Worm (Caenorhabditis elegans) whole organism, L4 larva: ENCODE results near the gene C29F9.5.

ENCODE experiments used
- D1046.2 ChIP-seq: fragments of 200-800 bp; sonication (Bioruptor generic); IDR thresholded peaks from 2 replicates; pipeline ENCODE4 v1.3.6; 2022; ENCODE audit warnings: missing genetic modification characterization, missing compliant biosample characterization
- F10B5.3 ChIP-seq: sonication (generic microtip); optimal IDR thresholded peaks from 2 replicates; lab custom pipeline; 2016; ENCODE audit warnings: mild to moderate bottlenecking, missing genetic modification characterization, missing compliant biosample characterization
- F44E2.7 ChIP-seq: fragments of 200-800 bp; sonication (Bioruptor generic); IDR thresholded peaks from 2 replicates; pipeline ENCODE4 v2.1.2; 2022; ENCODE audit warnings: missing genetic modification characterization, missing compliant biosample characterization
- F49E8.2 ChIP-seq: sonication (generic microtip); optimal IDR thresholded peaks from 2 replicates; lab custom pipeline; 2016; ENCODE audit warnings: missing compliant biosample characterization, mild to moderate bottlenecking, missing genetic modification characterization, borderline replicate concordance
- Y105C5A.15 ChIP-seq: fragments of 200-800 bp; sonication (Bioruptor generic); IDR thresholded peaks from 2 replicates; pipeline ENCODE4 v1.3.6; 2022; ENCODE audit warnings: missing genetic modification characterization, missing compliant biosample characterization
- Y75B8A.6 ChIP-seq: fragments of 200-800 bp; sonication (Bioruptor generic); IDR thresholded peaks from 2 replicates; pipeline ENCODE4 v1.3.6; 2022; ENCODE audit warnings: missing genetic modification reagents, missing genetic modification characterization, missing compliant biosample characterization
- aha-1 ChIP-seq: fragments of 150-350 bp; peaks from one replicate; lab custom pipeline; 2014; ENCODE audit warnings: missing biosample characterization, missing genetic modification characterization
- ceh-20 ChIP-seq: fragments of 200-800 bp; sonication (Bioruptor generic); IDR thresholded peaks from 2 replicates; pipeline ENCODE4 v1.3.6; 2022; ENCODE audit warnings: missing genetic modification reagents, missing genetic modification characterization, missing compliant biosample characterization
- ceh-44 ChIP-seq: fragments of 200-800 bp; sonication (Bioruptor generic); IDR thresholded peaks from 2 replicates; pipeline ENCODE4 v1.3.6; 2022; ENCODE audit warnings: missing genetic modification reagents, missing genetic modification characterization, missing compliant biosample characterization
- ceh-62 ChIP-seq: sonication (generic microtip); optimal IDR thresholded peaks from 2 replicates; lab custom pipeline; 2017; ENCODE audit warnings: missing biosample characterization, missing genetic modification characterization
- cey-2 ChIP-seq: sonication (generic microtip); optimal IDR thresholded peaks from 3 replicates; lab custom pipeline; 2017; ENCODE audit warnings: missing genetic modification characterization, mild to moderate bottlenecking, missing compliant biosample characterization, antibody characterized with exemption, borderline replicate concordance; ENCODE audit not compliant: insufficient read depth
- ctbp-1 ChIP-seq: fragments of 200-800 bp; sonication (Bioruptor generic); IDR thresholded peaks from 2 replicates; pipeline ENCODE4 v1.3.6; 2022; ENCODE audit warnings: missing genetic modification reagents, missing genetic modification characterization, missing compliant biosample characterization
- daf-12 ChIP-seq: fragments of 150-350 bp; optimal IDR thresholded peaks from 2 replicates; lab custom pipeline; 2014; ENCODE audit warnings: missing biosample characterization, missing genetic modification reagents, missing genetic modification characterization
- daf-16 ChIP-seq, 3 experiments: sonication (generic microtip); optimal IDR thresholded peaks; 2 replicates each; lab custom pipeline; 2016 to 2017; ENCODE audit warnings: missing genetic modification characterization in 3 of 3, missing genetic modification reagents in 3 of 3, mild to moderate bottlenecking in 2 of 3, missing compliant biosample characterization in 2 of 3, missing biosample characterization in 1 of 3, moderate library complexity in 1 of 3
- daf-19 ChIP-seq: fragments of 200-800 bp; sonication (Bioruptor generic); conservative IDR thresholded peaks from 2 replicates; pipeline ENCODE4 v1.3.6; 2022; ENCODE audit warnings: missing genetic modification characterization, missing compliant biosample characterization
- dmd-8 ChIP-seq: fragments of 200-800 bp; sonication (Bioruptor generic); IDR thresholded peaks from 2 replicates; pipeline ENCODE4 v1.3.6; 2022; ENCODE audit warnings: missing genetic modification characterization, missing compliant biosample characterization
- egl-43 ChIP-seq: fragments of 200-800 bp; sonication (Bioruptor generic); IDR thresholded peaks from 2 replicates; pipeline ENCODE4 v1.3.6; 2022; ENCODE audit warnings: missing genetic modification reagents, missing genetic modification characterization, missing compliant biosample characterization
- fos-1 ChIP-seq: fragments of 150-350 bp; optimal IDR thresholded peaks from 2 replicates; lab custom pipeline; 2014; ENCODE audit warnings: missing biosample characterization, missing genetic modification characterization
- hlh-11 ChIP-seq: fragments of 200-800 bp; sonication (Bioruptor generic); optimal IDR thresholded peaks from 2 replicates; lab custom pipeline; 2018; ENCODE audit warnings: mild to moderate bottlenecking, missing genetic modification characterization, missing compliant biosample characterization
- jun-1 ChIP-seq: fragments of 150-350 bp; optimal IDR thresholded peaks from 2 replicates; lab custom pipeline; 2014; ENCODE audit warnings: missing biosample characterization, missing genetic modification reagents, missing genetic modification characterization
- lim-7 ChIP-seq: fragments of 200-800 bp; sonication (Bioruptor generic); IDR thresholded peaks from 2 replicates; pipeline ENCODE4 v1.3.6; 2022; ENCODE audit warnings: missing genetic modification characterization, missing compliant biosample characterization
- lin-38 ChIP-seq: fragments of 200-800 bp; sonication (Bioruptor generic); IDR thresholded peaks from 2 replicates; pipeline ENCODE4 v1.3.6; 2022; ENCODE audit warnings: missing genetic modification reagents, missing genetic modification characterization, missing compliant biosample characterization
- lin-39 ChIP-seq: fragments of 150-350 bp; optimal IDR thresholded peaks from 2 replicates; lab custom pipeline; 2014; ENCODE audit warnings: missing biosample characterization, missing genetic modification reagents, missing genetic modification characterization
- lir-3 ChIP-seq: sonication (generic microtip); optimal IDR thresholded peaks from 2 replicates; lab custom pipeline; 2016; ENCODE audit warnings: mild to moderate bottlenecking, missing genetic modification characterization, missing compliant biosample characterization
- mxl-2 ChIP-seq: fragments of 200-800 bp; sonication (Bioruptor generic); conservative IDR thresholded peaks from 2 replicates; pipeline ENCODE4 v1.3.6; 2022; ENCODE audit warnings: missing genetic modification reagents, missing genetic modification characterization, missing compliant biosample characterization
- mxl-3 ChIP-seq: fragments of 200-800 bp; sonication (Bioruptor generic); optimal IDR thresholded peaks from 2 replicates; lab custom pipeline; 2018; ENCODE audit warnings: mild to moderate bottlenecking, missing genetic modification characterization, missing compliant biosample characterization
- nhr-10 ChIP-seq: fragments of 150-350 bp; optimal IDR thresholded peaks from 2 replicates; lab custom pipeline; 2014; ENCODE audit warnings: missing biosample characterization, missing genetic modification characterization
- nhr-102 ChIP-seq: sonication (generic microtip); optimal IDR thresholded peaks from 2 replicates; lab custom pipeline; 2016; ENCODE audit warnings: mild to moderate bottlenecking, missing genetic modification characterization, moderate library complexity, missing compliant biosample characterization
- nhr-111 ChIP-seq: fragments of 200-800 bp; sonication (Bioruptor generic); optimal IDR thresholded peaks from 2 replicates; lab custom pipeline; 2018; ENCODE audit warnings: mild to moderate bottlenecking, missing genetic modification characterization, missing compliant biosample characterization
- nhr-237 ChIP-seq: sonication (generic microtip); optimal IDR thresholded peaks from 2 replicates; lab custom pipeline; 2017; ENCODE audit warnings: missing biosample characterization, missing genetic modification characterization
- nhr-25 ChIP-seq: sonication (generic microtip); optimal IDR thresholded peaks from 2 replicates; lab custom pipeline; 2017; ENCODE audit warnings: missing genetic modification characterization, mild to moderate bottlenecking, missing compliant biosample characterization, antibody characterized with exemption, moderate library complexity, borderline replicate concordance; ENCODE audit not compliant: insufficient read depth
- nhr-28 ChIP-seq: fragments of 150-350 bp; optimal IDR thresholded peaks from 2 replicates; lab custom pipeline; 2014; ENCODE audit warnings: missing biosample characterization, missing genetic modification characterization
- nhr-41 ChIP-seq: fragments of 200-800 bp; sonication (Bioruptor generic); IDR thresholded peaks from 2 replicates; pipeline ENCODE4 v1.3.6; 2022; ENCODE audit warnings: missing genetic modification reagents, missing genetic modification characterization, missing compliant biosample characterization
- nhr-42 ChIP-seq: fragments of 200-800 bp; sonication (Bioruptor generic); IDR thresholded peaks from 2 replicates; pipeline ENCODE4 v1.3.6; 2022; ENCODE audit warnings: missing genetic modification characterization, missing compliant biosample characterization
- nhr-6 ChIP-seq: fragments of 150-350 bp; optimal IDR thresholded peaks from 2 replicates; lab custom pipeline; 2014; ENCODE audit warnings: missing biosample characterization, missing genetic modification characterization
- pha-4 ChIP-seq, 2 experiments: fragments of 150-350 bp in 1 of 2; fragments of 200-800 bp in 1 of 2; sonication (Bioruptor generic) in 1 of 2; IDR thresholded peaks in 1 of 2; optimal IDR thresholded peaks in 1 of 2; 2 replicates each; pipeline versions ENCODE4 v1.3.6 to Lab custom; 2014 to 2022; ENCODE audit warnings: missing genetic modification characterization in 2 of 2, missing genetic modification reagents in 2 of 2, missing biosample characterization in 1 of 2, missing compliant biosample characterization in 1 of 2
- php-3 ChIP-seq: fragments of 200-800 bp; sonication (Bioruptor generic); IDR thresholded peaks from 2 replicates; pipeline ENCODE4 v1.3.6; 2022; ENCODE audit warnings: missing genetic modification reagents, missing genetic modification characterization, missing compliant biosample characterization
- pqm-1 ChIP-seq: sonication (generic microtip); optimal IDR thresholded peaks from 2 replicates; lab custom pipeline; 2017; ENCODE audit warnings: missing biosample characterization, missing genetic modification characterization
- rbr-2 ChIP-seq: sonication (generic microtip); optimal IDR thresholded peaks from 2 replicates; lab custom pipeline; 2016; ENCODE audit warnings: missing genotype, missing genetic modification characterization, missing compliant biosample characterization
- saeg-2 ChIP-seq: fragments of 200-800 bp; sonication (Bioruptor generic); IDR thresholded peaks from 2 replicates; pipeline ENCODE4 v1.3.6; 2022; ENCODE audit warnings: missing genetic modification reagents, missing genetic modification characterization, missing compliant biosample characterization
- sdz-12 ChIP-seq: fragments of 200-800 bp; sonication (Bioruptor generic); optimal IDR thresholded peaks from 2 replicates; lab custom pipeline; 2018; ENCODE audit warnings: mild to moderate bottlenecking, missing genetic modification characterization, missing compliant biosample characterization
- skn-1 ChIP-seq: fragments of 150-350 bp; optimal IDR thresholded peaks from 2 replicates; lab custom pipeline; 2014; ENCODE audit warnings: missing biosample characterization, missing genetic modification characterization
- snpc-1.2 ChIP-seq: fragments of 200-800 bp; sonication (Bioruptor generic); IDR thresholded peaks from 2 replicates; pipeline ENCODE4 v1.3.6; 2022; ENCODE audit warnings: missing genetic modification reagents, missing genetic modification characterization, missing compliant biosample characterization
- unc-39 ChIP-seq: sonication (generic microtip); optimal IDR thresholded peaks from 2 replicates; lab custom pipeline; 2017; ENCODE audit warnings: missing biosample characterization, missing genetic modification characterization
- unc-62 ChIP-seq, 3 experiments: fragments of 150-350 bp in 1 of 3; sonication (generic microtip); optimal IDR thresholded peaks in 2 of 3; peaks in 1 of 3; 1 replicate in 1 of 3; 2 replicates in 2 of 3; lab custom pipeline; 2014 to 2017; ENCODE audit warnings: missing biosample characterization in 3 of 3, missing genetic modification characterization in 3 of 3, missing genetic modification reagents in 3 of 3, missing genotype in 1 of 3
- vab-7 ChIP-seq: fragments of 200-800 bp; sonication (Bioruptor generic); IDR thresholded peaks from 2 replicates; pipeline ENCODE4 v1.3.6; 2022; ENCODE audit warnings: missing genetic modification reagents, missing genetic modification characterization, missing compliant biosample characterization
- zag-1 ChIP-seq: fragments of 150-350 bp; optimal IDR thresholded peaks from 2 replicates; lab custom pipeline; 2014; ENCODE audit warnings: missing biosample characterization, missing genetic modification characterization
- zfp-3 ChIP-seq: fragments of 200-800 bp; sonication (Bioruptor generic); conservative IDR thresholded peaks from 2 replicates; pipeline ENCODE4 v1.3.6; 2022; ENCODE audit warnings: missing genetic modification reagents, missing genetic modification characterization, missing compliant biosample characterization
- zip-11 ChIP-seq: fragments of 200-800 bp; sonication (Bioruptor generic); IDR thresholded peaks from 2 replicates; pipeline ENCODE4 v1.3.6; 2022; ENCODE audit warnings: missing genetic modification characterization, missing compliant biosample characterization
- ztf-11 ChIP-seq: fragments of 150-350 bp; optimal IDR thresholded peaks from 2 replicates; lab custom pipeline; 2014; ENCODE audit warnings: missing biosample characterization, missing genetic modification characterization
- ztf-7 ChIP-seq: fragments of 150-350 bp; optimal IDR thresholded peaks from 2 replicates; lab custom pipeline; 2014; ENCODE audit warnings: missing biosample characterization, missing genetic modification characterization

The C29F9.5 gene

DNA sequence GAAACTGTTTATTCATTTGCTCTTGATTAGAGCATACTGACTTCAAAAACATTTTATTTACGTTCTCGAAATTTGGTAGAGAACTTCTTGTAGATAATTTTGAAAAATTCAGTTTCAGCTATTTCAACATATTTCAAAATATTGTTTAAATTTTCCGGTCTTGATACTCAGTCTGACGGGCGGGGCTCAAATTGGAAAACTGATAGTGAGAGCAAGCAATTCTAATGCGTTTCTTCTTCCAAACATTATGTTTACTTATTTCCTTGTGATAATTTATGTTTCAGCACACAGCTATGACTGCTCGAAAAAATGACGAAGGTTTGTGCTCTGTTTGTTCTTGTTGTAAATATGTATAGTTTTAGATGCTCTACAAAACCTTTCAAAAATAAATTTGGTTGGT is 2.9 kb downstream of the C29F9.5 start, which contains the start of gene pals-24:
TSS of gene pals-24 (plus strand) at position 237 of the 400 bp plus-strand sequence.
- TF ChIP-seq php-3 (GFP tag; lab: Robert Waterston, UW) (peak; percentile 55; the same call in 1 of the 2 replicates), unc-39 (tag; lab: Kevin White, UChicago) (no peak), zip-11 (GFP tag; lab: Robert Waterston, UW) (no peak), lir-3 (tag; lab: Kevin White, UChicago) (no peak), ctbp-1 (GFP tag; lab: Robert Waterston, UW) (no peak), nhr-41 (GFP tag; lab: Robert Waterston, UW) (no peak), ceh-62 (tag; lab: Kevin White, UChicago) (no peak), nhr-111 (GFP tag; lab: Kevin White, UChicago) (no peak), lin-38 (GFP tag; lab: Robert Waterston, UW) (no peak), jun-1 (tag; lab: Kevin White, UChicago) (no peak), Y75B8A.6 (no peak), lim-7 (no peak), F44E2.7 (no peak), rbr-2 (tag; lab: Kevin White, UChicago) (no peak), nhr-6 (no peak), dmd-8 (no peak), ztf-11 (tag; lab: Kevin White, UChicago) (no peak), sdz-12 (GFP tag; lab: Kevin White, UChicago) (no peak), nhr-25 (tag; lab: Kevin White, UChicago) (no peak), F10B5.3 (no peak), lin-39 (no peak), hlh-11 (tag; lab: Kevin White, UChicago) (peak; percentile 74), pha-4 (GFP tag; IDR thresholded peaks at IDR 0.05; lab: Robert Waterston, UW) (no peak), pha-4 (tag; optimal IDR thresholded peaks at IDR 0.05; lab: Kevin White, UChicago) (no peak), mxl-2 (GFP tag; lab: Robert Waterston, UW) (no peak), saeg-2 (GFP tag; lab: Robert Waterston, UW) (no peak), zfp-3 (GFP tag; lab: Robert Waterston, UW) (no peak), nhr-28 (tag; lab: Kevin White, UChicago) (peak; percentile 86), pqm-1 (tag; lab: Kevin White, UChicago) (peak; percentile 94), daf-19 (GFP tag; lab: Robert Waterston, UW) (no peak), vab-7 (no peak), unc-62 (GFP tag; optimal IDR thresholded peaks at IDR 0.05 in 1 of 2; lab: Kevin White, UChicago) (no peak), unc-62 (tag; optimal IDR thresholded peaks at IDR 0.05; lab: Kevin White, UChicago) (no peak), ceh-44 (GFP tag; lab: Robert Waterston, UW) (no peak), snpc-1.2 (GFP tag; lab: Robert Waterston, UW) (no peak), zag-1 (tag; lab: Kevin White, UChicago) (no peak), skn-1 (no peak), D1046.2 (GFP tag; lab: Robert Waterston, UW) (no peak), nhr-102 (tag; lab: Kevin White, UChicago) (no peak), nhr-237 (tag; lab: Kevin White, UChicago) (no peak), mxl-3 (GFP tag; lab: Kevin White, UChicago) (peak; percentile 3), ztf-7 (tag; lab: Kevin White, UChicago) (no peak), daf-12 (no peak), Y105C5A.15 (no peak), F49E8.2 (tag; lab: Kevin White, UChicago) (no peak), cey-2 (tag; lab: Kevin White, UChicago) (no peak), aha-1 (tag; lab: Kevin White, UChicago) (peak; percentile 62), egl-43 (GFP tag; lab: Robert Waterston, UW) (no peak), nhr-10 (tag; lab: Kevin White, UChicago) (no peak), nhr-42 (GFP tag; lab: Robert Waterston, UW) (no peak), ceh-20 (GFP tag; lab: Robert Waterston, UW) (no peak), fos-1 (no peak), daf-16 (GFP tag; optimal IDR thresholded peaks at IDR 0.05; lab: Kevin White, UChicago) (no peak), daf-16 (tag; optimal IDR thresholded peaks at IDR 0.05; lab: Kevin White, UChicago) (peak; percentile 98)
